Worm (Caenorhabditis elegans) whole organism, young adult: Measurements from ENCODE around the gene D1086.11.

Source experiments
- B0019.2 ChIP-seq: fragments of 200-800 bp; sonication (Bioruptor generic); conservative IDR thresholded peaks from 2 replicates; pipeline ENCODE4 v1.3.6; 2022; ENCODE audit warnings: missing genetic modification reagents, missing genetic modification characterization, missing compliant biosample characterization
- C06A6.2 ChIP-seq: fragments of 200-800 bp; sonication (Bioruptor generic); conservative IDR thresholded peaks from 2 replicates; pipeline ENCODE4 v1.3.6; 2022; ENCODE audit warnings: missing genetic modification characterization, missing compliant biosample characterization
- F23B12.7 ChIP-seq: sonication (generic microtip); optimal IDR thresholded peaks from 2 replicates; lab custom pipeline; 2017; ENCODE audit warnings: missing genetic modification characterization, mild to moderate bottlenecking, missing compliant biosample characterization, antibody characterized with exemption, moderate library complexity; ENCODE audit not compliant: insufficient read depth
- F39B2.1 ChIP-seq: fragments of 200-800 bp; sonication (Bioruptor generic); IDR thresholded peaks from 2 replicates; pipeline ENCODE4 v1.3.6; 2022; ENCODE audit warnings: missing genetic modification reagents, missing genetic modification characterization, missing compliant biosample characterization
- F57C9.4 ChIP-seq: sonication (generic microtip); optimal IDR thresholded peaks from 2 replicates; lab custom pipeline; 2017; ENCODE audit warnings: mild to moderate bottlenecking, missing genetic modification characterization, missing compliant biosample characterization
- K12H6.12 ChIP-seq: fragments of 200-800 bp; sonication (Bioruptor generic); optimal IDR thresholded peaks from 2 replicates; lab custom pipeline; 2018; ENCODE audit warnings: mild to moderate bottlenecking, missing genetic modification characterization, missing compliant biosample characterization
- Y53G8AR.9 ChIP-seq: fragments of 200-800 bp; sonication (Bioruptor generic); conservative IDR thresholded peaks from 2 replicates; pipeline ENCODE4 v1.3.6; 2022; ENCODE audit warnings: missing genetic modification reagents, missing genetic modification characterization, missing compliant biosample characterization
- Y56A3A.18 ChIP-seq: fragments of 200-800 bp; sonication (Bioruptor generic); IDR thresholded peaks from 2 replicates; pipeline ENCODE4 v1.3.6; 2022; ENCODE audit warnings: missing genetic modification reagents, missing genetic modification characterization, missing compliant biosample characterization
- Y95B8A.8 ChIP-seq: fragments of 200-800 bp; sonication (Bioruptor generic); IDR thresholded peaks from 2 replicates; pipeline ENCODE4 v1.3.6; 2022; ENCODE audit warnings: missing genetic modification reagents, missing genetic modification characterization, missing compliant biosample characterization
- aptf-3 ChIP-seq: fragments of 200-800 bp; sonication (Bioruptor generic); IDR thresholded peaks from 2 replicates; pipeline ENCODE4 v1.3.6; 2022; ENCODE audit warnings: missing genetic modification characterization, missing compliant biosample characterization
- attf-3 ChIP-seq: fragments of 200-800 bp; sonication (Bioruptor generic); conservative IDR thresholded peaks from 2 replicates; pipeline ENCODE4 v1.3.6; 2022; ENCODE audit warnings: missing genetic modification reagents, missing genetic modification characterization, missing compliant biosample characterization
- attf-5 ChIP-seq: fragments of 200-800 bp; sonication (Bioruptor generic); optimal IDR thresholded peaks from 2 replicates; lab custom pipeline; 2018; ENCODE audit warnings: mild to moderate bottlenecking, missing genetic modification characterization, missing compliant biosample characterization
- bed-2 ChIP-seq: fragments of 200-800 bp; sonication (Bioruptor generic); IDR thresholded peaks from 2 replicates; pipeline ENCODE4 v1.3.6; 2022; ENCODE audit warnings: missing genetic modification reagents, missing genetic modification characterization, missing compliant biosample characterization
- ccch-3 ChIP-seq: fragments of 200-800 bp; sonication (Bioruptor generic); optimal IDR thresholded peaks from 2 replicates; lab custom pipeline; 2018; ENCODE audit warnings: mild to moderate bottlenecking, missing genetic modification characterization, missing compliant biosample characterization
- cebp-1 ChIP-seq, 2 experiments: fragments of 200-800 bp in 1 of 2; sonication (Bioruptor generic) in 1 of 2; sonication (generic microtip) in 1 of 2; IDR thresholded peaks in 1 of 2; optimal IDR thresholded peaks in 1 of 2; 2 replicates each; pipeline versions ENCODE4 v1.3.6 to Lab custom; 2017 to 2022; ENCODE audit warnings: missing compliant biosample characterization in 2 of 2, missing genetic modification characterization in 2 of 2, mild to moderate bottlenecking in 1 of 2, missing genetic modification reagents in 1 of 2, moderate library complexity in 1 of 2
- ceh-27 ChIP-seq: fragments of 200-800 bp; sonication (Bioruptor generic); optimal IDR thresholded peaks from 2 replicates; lab custom pipeline; 2018; ENCODE audit warnings: mild to moderate bottlenecking, missing genetic modification characterization, moderate library complexity, missing compliant biosample characterization
- ceh-40 ChIP-seq: fragments of 200-800 bp; sonication (Bioruptor generic); IDR thresholded peaks from 2 replicates; pipeline ENCODE4 v1.3.6; 2022; ENCODE audit warnings: missing genetic modification characterization, missing compliant biosample characterization
- die-1 ChIP-seq: sonication (generic microtip); optimal IDR thresholded peaks from 2 replicates; lab custom pipeline; 2016; ENCODE audit warnings: missing genotype, mild to moderate bottlenecking, missing genetic modification characterization, missing compliant biosample characterization
- dox-1 ChIP-seq: fragments of 200-800 bp; sonication (Bioruptor generic); IDR thresholded peaks from 2 replicates; pipeline ENCODE4 v1.3.6; 2022; ENCODE audit warnings: missing genetic modification reagents, missing genetic modification characterization, missing compliant biosample characterization
- dpl-1 ChIP-seq: fragments of 150-350 bp; optimal IDR thresholded peaks from 2 replicates; lab custom pipeline; 2014; ENCODE audit warnings: missing biosample characterization, missing genetic modification reagents, missing genetic modification characterization
- efl-1 ChIP-seq: fragments of 150-350 bp; optimal IDR thresholded peaks from 2 replicates; lab custom pipeline; 2014; ENCODE audit warnings: missing biosample characterization, missing genetic modification reagents, missing genetic modification characterization
- egl-44 ChIP-seq: fragments of 200-800 bp; sonication (Bioruptor generic); IDR thresholded peaks from 2 replicates; pipeline ENCODE4 v1.3.6; 2022; ENCODE audit warnings: missing genetic modification reagents, missing genetic modification characterization, missing compliant biosample characterization
- egrh-3 ChIP-seq: fragments of 200-800 bp; sonication (Bioruptor generic); IDR thresholded peaks from 2 replicates; pipeline ENCODE4 v1.3.6; 2022; ENCODE audit warnings: missing genetic modification reagents, missing genetic modification characterization, missing compliant biosample characterization
- ekl-4 ChIP-seq: fragments of 200-800 bp; sonication (Bioruptor generic); IDR thresholded peaks from 2 replicates; pipeline ENCODE4 v1.3.6; 2022; ENCODE audit warnings: missing genetic modification reagents, missing genetic modification characterization, missing compliant biosample characterization
- ets-4 ChIP-seq: fragments of 200-800 bp; sonication (Bioruptor generic); optimal IDR thresholded peaks from 2 replicates; lab custom pipeline; 2018; ENCODE audit warnings: mild to moderate bottlenecking, missing genetic modification characterization, missing compliant biosample characterization
- him-1 ChIP-seq: sonication (generic microtip); optimal IDR thresholded peaks from 2 replicates; lab custom pipeline; 2016; ENCODE audit warnings: missing genotype, missing genetic modification reagents, missing genetic modification characterization, missing compliant biosample characterization
- hmg-1.2 ChIP-seq: fragments of 200-800 bp; sonication (Bioruptor generic); IDR thresholded peaks from 2 replicates; pipeline ENCODE4 v1.3.6; 2022; ENCODE audit warnings: missing genetic modification reagents, missing genetic modification characterization, missing compliant biosample characterization
- lin-26 ChIP-seq: fragments of 200-800 bp; sonication (Bioruptor generic); IDR thresholded peaks from 2 replicates; pipeline ENCODE4 v1.3.6; 2022; ENCODE audit warnings: missing genetic modification reagents, missing genetic modification characterization, missing compliant biosample characterization
- lin-35 ChIP-seq, 3 experiments: fragments of 150-350 bp in 2 of 3; sonication (generic microtip) in 1 of 3; optimal IDR thresholded peaks; 2 replicates each; lab custom pipeline; 2014 to 2018; ENCODE audit warnings: missing biosample characterization in 3 of 3, missing genetic modification characterization in 3 of 3, missing genetic modification reagents in 3 of 3
- lin-54 ChIP-seq: fragments of 200-800 bp; sonication (Bioruptor generic); optimal IDR thresholded peaks from 2 replicates; lab custom pipeline; 2018; ENCODE audit warnings: mild to moderate bottlenecking, missing genetic modification characterization, missing compliant biosample characterization
- lir-1 ChIP-seq: fragments of 200-800 bp; sonication (Bioruptor generic); conservative IDR thresholded peaks from 2 replicates; pipeline ENCODE4 v1.3.6; 2022; ENCODE audit warnings: missing genetic modification reagents, missing genetic modification characterization, missing compliant biosample characterization
- lsy-27 ChIP-seq: sonication (generic microtip); optimal IDR thresholded peaks from 2 replicates; lab custom pipeline; 2017; ENCODE audit warnings: missing genetic modification characterization, mild to moderate bottlenecking, missing compliant biosample characterization, antibody characterized with exemption, missing genotype, borderline replicate concordance; ENCODE audit not compliant: insufficient read depth
- mcd-1 ChIP-seq: fragments of 200-800 bp; sonication (Bioruptor generic); IDR thresholded peaks from 2 replicates; pipeline ENCODE4 v1.3.6; 2022; ENCODE audit warnings: missing genetic modification reagents, missing genetic modification characterization, missing compliant biosample characterization
- mel-28 ChIP-seq: sonication (generic microtip); optimal IDR thresholded peaks from 2 replicates; lab custom pipeline; 2016; ENCODE audit warnings: borderline replicate concordance, mild to moderate bottlenecking, missing genetic modification characterization, missing compliant biosample characterization
- mes-4 ChIP-seq: sonication (generic microtip); optimal IDR thresholded peaks from 2 replicates; lab custom pipeline; 2016; ENCODE audit warnings: missing genotype, missing genetic modification characterization, missing compliant biosample characterization
- nfyb-1 ChIP-seq: fragments of 200-800 bp; sonication (Bioruptor generic); IDR thresholded peaks from 2 replicates; pipeline ENCODE4 v1.3.6; 2022; ENCODE audit warnings: missing genetic modification reagents, missing genetic modification characterization, missing compliant biosample characterization
- nhr-120 ChIP-seq: fragments of 200-800 bp; sonication (Bioruptor generic); IDR thresholded peaks from 2 replicates; pipeline ENCODE4 v1.3.6; 2022; ENCODE audit warnings: missing genetic modification characterization, missing compliant biosample characterization
- sdz-38 ChIP-seq: sonication (generic microtip); optimal IDR thresholded peaks from 2 replicates; lab custom pipeline; 2016; ENCODE audit warnings: missing genotype, missing genetic modification characterization, missing compliant biosample characterization
- snpc-1.1 ChIP-seq: sonication (generic microtip); optimal IDR thresholded peaks from 2 replicates; lab custom pipeline; 2017; ENCODE audit warnings: missing genetic modification characterization, mild to moderate bottlenecking, missing compliant biosample characterization, antibody characterized with exemption, moderate library complexity, missing genotype, missing genetic modification reagents; ENCODE audit not compliant: insufficient read depth
- snpc-1.3 ChIP-seq: sonication (generic microtip); optimal IDR thresholded peaks from 2 replicates; lab custom pipeline; 2017; ENCODE audit warnings: missing genetic modification characterization, mild to moderate bottlenecking, missing compliant biosample characterization, antibody characterized with exemption, moderate library complexity, missing genotype, missing genetic modification reagents; ENCODE audit not compliant: insufficient read depth
- snpc-3.4 ChIP-seq: sonication (generic microtip); optimal IDR thresholded peaks from 2 replicates; lab custom pipeline; 2017; ENCODE audit warnings: missing genetic modification characterization, mild to moderate bottlenecking, missing compliant biosample characterization, antibody characterized with exemption, moderate library complexity, missing genotype, missing genetic modification reagents
- somi-1 ChIP-seq: fragments of 200-800 bp; sonication (Bioruptor generic); optimal IDR thresholded peaks from 2 replicates; lab custom pipeline; 2018; ENCODE audit warnings: mild to moderate bottlenecking, missing genetic modification characterization, missing compliant biosample characterization
- unc-62 ChIP-seq: fragments of 150-350 bp; optimal IDR thresholded peaks from 2 replicates; lab custom pipeline; 2014; ENCODE audit warnings: missing biosample characterization, missing genetic modification reagents, missing genetic modification characterization
- xnd-1 ChIP-seq: sonication (generic microtip); optimal IDR thresholded peaks from 2 replicates; lab custom pipeline; 2016; ENCODE audit warnings: missing genotype, missing genetic modification reagents, missing genetic modification characterization, missing compliant biosample characterization
- zfh-2 ChIP-seq: fragments of 200-800 bp; sonication (Bioruptor generic); conservative IDR thresholded peaks from 2 replicates; pipeline ENCODE4 v1.3.6; 2022; ENCODE audit warnings: missing genetic modification reagents, missing genetic modification characterization, missing compliant biosample characterization
- ztf-22 ChIP-seq: fragments of 200-800 bp; sonication (Bioruptor generic); optimal IDR thresholded peaks from 2 replicates; lab custom pipeline; 2018; ENCODE audit warnings: mild to moderate bottlenecking, missing genetic modification characterization, moderate library complexity, missing compliant biosample characterization

The D1086.11 gene

ce11 chrV:14028256-14028743 is 46.0 kb upstream of the D1086.11 start (continued):
- TF ChIP-seq snpc-1.3 (tag; lab: Kevin White, UChicago), result peak; percentile 22
- peak; percentile 43; the same call in 1 of the 2 replicates for TF ChIP-seq cebp-1 (GFP tag; IDR thresholded peaks at IDR 0.05; lab: Robert Waterston, UW)
- TF ChIP-seq cebp-1 (tag; optimal IDR thresholded peaks at IDR 0.05; lab: Kevin White, UChicago), result no peak
- TF ChIP-seq zfh-2 (GFP tag; lab: Robert Waterston, UW), result no peak
- TF ChIP-seq dpl-1 (GFP tag; lab: Kevin White, UChicago), result no peak
- TF ChIP-seq ceh-27 (GFP tag; lab: Kevin White, UChicago), result peak; percentile 28
- peak; percentile 43 for TF ChIP-seq ets-4 (GFP tag; lab: Kevin White, UChicago)
- TF ChIP-seq ztf-22 (GFP tag; lab: Kevin White, UChicago), result no peak
- TF ChIP-seq C06A6.2 (GFP tag; lab: Robert Waterston, UW), result 0 out of 2 replicates have a peak, but pooled peaks have one; percentile 20
- no peak for TF ChIP-seq ccch-3 (GFP tag; lab: Kevin White, UChicago)
- peak; percentile 97 for TF ChIP-seq hmg-1.2
- 0 out of 2 replicates have a peak, but pooled peaks have one; percentile 78 for TF ChIP-seq Y56A3A.18
- TF ChIP-seq F23B12.7, result peak; percentile 16
- peak; percentile 61 for TF ChIP-seq lin-54 (GFP tag; lab: Kevin White, UChicago)
- peak; percentile 73 for TF ChIP-seq egrh-3 (GFP tag; lab: Robert Waterston, UW)
- no peak for TF ChIP-seq ceh-40 (GFP tag; lab: Robert Waterston, UW)
- no peak for TF ChIP-seq nhr-120 (GFP tag; lab: Robert Waterston, UW)
- 0 out of 2 replicates have a peak, but pooled peaks have one; percentile 52 for TF ChIP-seq aptf-3 (GFP tag; lab: Robert Waterston, UW)
- peak; percentile 96 for TF ChIP-seq dox-1 (GFP tag; lab: Robert Waterston, UW)
- peak; percentile 92 for TF ChIP-seq snpc-1.1 (tag; lab: Kevin White, UChicago)
- peak; percentile 86 for TF ChIP-seq mcd-1
- peak; percentile 86 for TF ChIP-seq Y53G8AR.9
- TF ChIP-seq F57C9.4 (tag; lab: Kevin White, UChicago), result no peak
- no peak for TF ChIP-seq attf-5
- no peak for TF ChIP-seq attf-3 (GFP tag; lab: Robert Waterston, UW)
- 0 out of 2 replicates have a peak, but pooled peaks have one; percentile 26 for TF ChIP-seq Y95B8A.8 (GFP tag; lab: Robert Waterston, UW)
- TF ChIP-seq efl-1, result peak; percentile 15
- TF ChIP-seq lir-1 (GFP tag; lab: Robert Waterston, UW), result no peak
- TF ChIP-seq K12H6.12 (tag; lab: Kevin White, UChicago), result no peak
- no peak for TF ChIP-seq lsy-27 (tag; lab: Kevin White, UChicago)
- TF ChIP-seq F39B2.1 (GFP tag; lab: Robert Waterston, UW), result no peak; the same call in 1 of the 2 replicates
- TF ChIP-seq die-1 (tag; lab: Kevin White, UChicago), result no peak
- TF ChIP-seq unc-62, result no peak
- peak; percentile 42 for TF ChIP-seq xnd-1
- TF ChIP-seq egl-44 (GFP tag; lab: Robert Waterston, UW), result peak; percentile 57; the same call in 1 of the 2 replicates
- TF ChIP-seq B0019.2, result no peak
- TF ChIP-seq ekl-4 (GFP tag; lab: Robert Waterston, UW), result peak; percentile 92
- TF ChIP-seq nfyb-1 (GFP tag; lab: Robert Waterston, UW), result no peak
- no peak for TF ChIP-seq somi-1 (GFP tag; lab: Kevin White, UChicago)
- peak; percentile 80 for TF ChIP-seq lin-26 (GFP tag; lab: Robert Waterston, UW)
- TF ChIP-seq snpc-3.4 (tag; lab: Kevin White, UChicago), result peak; percentile 83
- no peak for TF ChIP-seq mel-28
- TF ChIP-seq him-1, result peak; percentile 94
- TF ChIP-seq sdz-38 (tag; lab: Kevin White, UChicago), result no peak
- peak in 1 of 3 experiments; percentile 50 for TF ChIP-seq lin-35 (GFP tag; optimal IDR thresholded peaks at IDR 0.05; lab: Kevin White, UChicago)
- peak; percentile 6 for TF ChIP-seq mes-4 (tag; lab: Kevin White, UChicago)
- TF ChIP-seq bed-2 (GFP tag; lab: Robert Waterston, UW), result no peak
